Fruit fly (Drosophila melanogaster) whole organism, prepupa: ENCODE data around the gene Cby.

ENCODE experiments used
- CG10631 ChIP-seq: fragments of 200-800 bp; sonication (Bioruptor generic); optimal IDR thresholded peaks from 2 replicates; lab custom pipeline; 2016; ENCODE audit warnings: missing biosample characterization, missing genetic modification characterization
- CG10669 ChIP-seq: fragments of 200-800 bp; sonication (Bioruptor generic); optimal IDR thresholded peaks from 3 replicates; lab custom pipeline; 2018; ENCODE audit warnings: missing biosample characterization, mild to moderate bottlenecking, missing genetic modification characterization, moderate library complexity
- CG11294 ChIP-seq: fragments of 200-800 bp; sonication (Bioruptor generic); IDR thresholded peaks from 2 replicates; pipeline ENCODE4 v1.3.6; 2022; ENCODE audit warnings: missing biosample characterization, missing genetic modification characterization
- CG15336 ChIP-seq: fragments of 200-800 bp; sonication (Bioruptor generic); IDR thresholded peaks from 2 replicates; pipeline ENCODE4 v1.3.6; 2022; ENCODE audit warnings: missing biosample characterization, missing genetic modification characterization
- CG1621 ChIP-seq: fragments of 200-800 bp; sonication (Bioruptor generic); optimal IDR thresholded peaks from 3 replicates; lab custom pipeline; 2018; ENCODE audit warnings: missing biosample characterization, mild to moderate bottlenecking, missing genetic modification characterization
- CG16779 ChIP-seq: fragments of 200-800 bp; sonication (Bioruptor generic); optimal IDR thresholded peaks from 3 replicates; lab custom pipeline; 2017; ENCODE audit warnings: missing biosample characterization, mild to moderate bottlenecking, missing genetic modification characterization
- CG32006 ChIP-seq: fragments of 200-800 bp; sonication (Bioruptor generic); optimal IDR thresholded peaks from 3 replicates; lab custom pipeline; 2017; ENCODE audit warnings: missing biosample characterization, mild to moderate bottlenecking, missing genetic modification characterization
- CG34406 ChIP-seq: fragments of 200-800 bp; sonication (Bioruptor generic); optimal IDR thresholded peaks from 3 replicates; lab custom pipeline; 2016; ENCODE audit warnings: missing biosample characterization, missing genetic modification characterization
- CG3919 ChIP-seq: fragments of 200-800 bp; sonication (Bioruptor generic); optimal IDR thresholded peaks from 3 replicates; lab custom pipeline; 2016; ENCODE audit warnings: missing biosample characterization, missing genetic modification characterization
- CG4318 ChIP-seq: fragments of 200-800 bp; sonication (Bioruptor generic); optimal IDR thresholded peaks from 3 replicates; lab custom pipeline; 2017; ENCODE audit warnings: missing biosample characterization, mild to moderate bottlenecking, missing genetic modification characterization
- CG6163 ChIP-seq: fragments of 200-800 bp; sonication (Bioruptor generic); IDR thresholded peaks from 3 replicates; pipeline ENCODE4 v1.3.6; 2022; ENCODE audit warnings: missing biosample characterization, missing genetic modification characterization
- CG6276 ChIP-seq: fragments of 200-800 bp; sonication (Bioruptor generic); optimal IDR thresholded peaks from 2 replicates; lab custom pipeline; 2017; ENCODE audit warnings: missing biosample characterization, mild to moderate bottlenecking, missing genetic modification characterization
- CG6792 ChIP-seq: fragments of 200-800 bp; sonication (Bioruptor generic); optimal IDR thresholded peaks from 3 replicates; lab custom pipeline; 2016; ENCODE audit warnings: missing biosample characterization, missing genetic modification characterization
- CG6808 ChIP-seq: fragments of 200-800 bp; sonication (Bioruptor generic); optimal IDR thresholded peaks from 3 replicates; lab custom pipeline; 2017; ENCODE audit warnings: missing biosample characterization, missing genetic modification characterization, mild to moderate bottlenecking, moderate library complexity, missing genetic modification reagents
- CG6854 ChIP-seq: fragments of 200-800 bp; sonication (Bioruptor generic); optimal IDR thresholded peaks from 2 replicates; lab custom pipeline; 2017; ENCODE audit warnings: missing biosample characterization, mild to moderate bottlenecking, missing genetic modification characterization
- CG7368 ChIP-seq: fragments of 200-800 bp; sonication (Bioruptor generic); optimal IDR thresholded peaks from 3 replicates; lab custom pipeline; 2016; ENCODE audit warnings: missing biosample characterization, missing genetic modification characterization
- CG8119 ChIP-seq: fragments of 200-800 bp; sonication (Bioruptor generic); IDR thresholded peaks from 3 replicates; pipeline ENCODE4 v1.3.6; 2022; ENCODE audit warnings: missing biosample characterization, missing genetic modification characterization
- CG8632 ChIP-seq: fragments of 200-800 bp; sonication (Bioruptor generic); optimal IDR thresholded peaks from 3 replicates; lab custom pipeline; 2016; ENCODE audit warnings: missing biosample characterization, missing genetic modification characterization
- CG9139 ChIP-seq: fragments of 200-800 bp; sonication (Bioruptor generic); optimal IDR thresholded peaks from 3 replicates; lab custom pipeline; 2017; ENCODE audit warnings: missing biosample characterization, mild to moderate bottlenecking, missing genetic modification characterization
- Eip78C ChIP-seq: fragments of 200-800 bp; sonication (Bioruptor generic); peaks from one replicate; lab custom pipeline; 2016; ENCODE audit warnings: missing biosample characterization, missing genetic modification characterization
- Eip93F ChIP-seq: fragments of 200-800 bp; sonication (Bioruptor generic); optimal IDR thresholded peaks from 2 replicates; lab custom pipeline; 2016; ENCODE audit warnings: missing biosample characterization, mild to moderate bottlenecking, missing genetic modification characterization
- Ets21C ChIP-seq: fragments of 200-800 bp; sonication (Bioruptor generic); optimal IDR thresholded peaks from 3 replicates; lab custom pipeline; 2016; ENCODE audit warnings: missing biosample characterization, missing genetic modification characterization
- Gug ChIP-seq: fragments of 200-800 bp; sonication (Bioruptor generic); IDR thresholded peaks from 2 replicates; pipeline ENCODE4 v1.3.6; 2022; ENCODE audit warnings: missing biosample characterization, missing genetic modification characterization
- Hr38 ChIP-seq: sonication (Bioruptor generic); optimal IDR thresholded peaks from 2 replicates; lab custom pipeline; 2016; ENCODE audit warnings: missing biosample characterization, missing genetic modification characterization
- Hr4 ChIP-seq: fragments of 200-800 bp; sonication (Bioruptor generic); optimal IDR thresholded peaks from 3 replicates; lab custom pipeline; 2016; ENCODE audit warnings: missing biosample characterization, missing genetic modification characterization
- Lpt ChIP-seq: fragments of 200-800 bp; sonication (Bioruptor generic); optimal IDR thresholded peaks from 3 replicates; lab custom pipeline; 2016; ENCODE audit warnings: missing biosample characterization, missing genetic modification characterization
- Sox102F ChIP-seq: fragments of 200-800 bp; sonication (Bioruptor generic); optimal IDR thresholded peaks from 2 replicates; lab custom pipeline; 2016; ENCODE audit warnings: missing biosample characterization, mild to moderate bottlenecking, missing genetic modification characterization
- Sox14 ChIP-seq: fragments of 200-800 bp; sonication (Bioruptor generic); optimal IDR thresholded peaks from 3 replicates; lab custom pipeline; 2016; ENCODE audit warnings: missing biosample characterization, missing genetic modification characterization
- Sox15 ChIP-seq: fragments of 200-800 bp; sonication (Bioruptor generic); optimal IDR thresholded peaks from 3 replicates; lab custom pipeline; 2016; ENCODE audit warnings: missing biosample characterization, missing genetic modification characterization
- achi ChIP-seq: fragments of 200-800 bp; sonication (Bioruptor generic); optimal IDR thresholded peaks from 3 replicates; lab custom pipeline; 2016; ENCODE audit warnings: missing biosample characterization, missing genetic modification characterization
- acj6 ChIP-seq: fragments of 200-800 bp; sonication (Bioruptor generic); optimal IDR thresholded peaks from 3 replicates; lab custom pipeline; 2016; ENCODE audit warnings: missing biosample characterization, missing genetic modification characterization
- cyc ChIP-seq: fragments of 200-800 bp; sonication (Bioruptor generic); optimal IDR thresholded peaks from 3 replicates; lab custom pipeline; 2016; ENCODE audit warnings: missing biosample characterization, missing genetic modification characterization
- dac ChIP-seq: fragments of 200-800 bp; sonication (Bioruptor generic); optimal IDR thresholded peaks from 2 replicates; lab custom pipeline; 2017; ENCODE audit warnings: missing biosample characterization, mild to moderate bottlenecking, missing genetic modification characterization
- eg ChIP-seq: fragments of 200-800 bp; sonication (Bioruptor generic); IDR thresholded peaks from 3 replicates; pipeline ENCODE4 v1.3.6; 2022; ENCODE audit warnings: missing biosample characterization, missing genetic modification characterization
- esn ChIP-seq: fragments of 200-800 bp; sonication (Bioruptor generic); optimal IDR thresholded peaks from 2 replicates; lab custom pipeline; 2016; ENCODE audit warnings: missing biosample characterization, mild to moderate bottlenecking, missing genetic modification characterization, moderate library complexity
- fd85E ChIP-seq: fragments of 200-800 bp; sonication (Bioruptor generic); optimal IDR thresholded peaks from 3 replicates; lab custom pipeline; 2016; ENCODE audit warnings: missing biosample characterization, missing genetic modification characterization
- lz ChIP-seq: fragments of 200-800 bp; sonication (Bioruptor generic); optimal IDR thresholded peaks from 3 replicates; lab custom pipeline; 2016; ENCODE audit warnings: missing biosample characterization, missing genetic modification characterization
- spab ChIP-seq: fragments of 200-800 bp; sonication (Bioruptor generic); optimal IDR thresholded peaks from 2 replicates; lab custom pipeline; 2017; ENCODE audit warnings: missing biosample characterization, mild to moderate bottlenecking, missing genetic modification characterization, missing genetic modification reagents
- ss ChIP-seq, 2 experiments: fragments of 200-800 bp; sonication (Bioruptor generic); optimal IDR thresholded peaks; 2 replicates in 1 of 2; 3 replicates in 1 of 2; lab custom pipeline; 2017 to 2018; ENCODE audit warnings: mild to moderate bottlenecking in 2 of 2, missing biosample characterization in 2 of 2, missing genetic modification characterization in 2 of 2, moderate library complexity in 1 of 2
- svp ChIP-seq: fragments of 200-800 bp; sonication (Bioruptor generic); peaks from one replicate; lab custom pipeline; 2016; ENCODE audit warnings: missing biosample characterization, missing genetic modification characterization

The Cby gene

dm6 chr3R:21843665-21844064 lies 24.1 kb upstream of the Cby start, which contains the start of gene Gr93b:
Gene Gr93b, minus strand, starts transcription at chr3R:21843765.
- TF ChIP-seq Sox102F (GFP tag; lab: Kevin White, UChicago) (no peak), spab (no peak), CG6808 (GFP tag; lab: Kevin White, UChicago) (no peak), CG1621 (tag; lab: Kevin White, UChicago) (no peak), CG6854 (no peak), CG16779 (no peak), dac (GFP tag; lab: Kevin White, UChicago) (no peak), esn (GFP tag; lab: Kevin White, UChicago) (no peak), CG8632 (no peak), CG32006 (GFP tag; lab: Kevin White, UChicago) (no peak)

DNA sequence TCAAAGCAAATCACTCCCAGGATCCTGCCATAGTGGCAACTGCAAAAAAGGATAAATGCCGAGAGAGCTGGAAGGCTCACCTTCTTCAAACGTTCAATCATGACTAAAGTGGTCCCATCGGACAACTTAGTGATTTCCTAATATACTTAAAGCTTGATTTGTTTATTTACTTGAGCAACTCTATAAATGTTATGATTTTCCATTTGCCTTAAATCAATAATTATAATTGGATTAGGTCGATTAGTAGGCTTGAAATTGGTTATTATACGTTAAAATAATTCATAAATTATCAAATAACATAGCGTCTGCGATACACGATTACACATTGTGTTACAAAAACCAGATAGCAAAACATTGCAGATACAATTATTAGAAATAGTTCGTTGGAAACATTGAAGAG lies 22.6 kb upstream of the Cby start, which contains the start of gene Gr93c:
Gr93c (minus strand) TSS at position 101 of the 400 bp plus-strand sequence.
- no peak for TF ChIP-seq CG9139 (GFP tag; lab: Kevin White, UChicago)

DNA sequence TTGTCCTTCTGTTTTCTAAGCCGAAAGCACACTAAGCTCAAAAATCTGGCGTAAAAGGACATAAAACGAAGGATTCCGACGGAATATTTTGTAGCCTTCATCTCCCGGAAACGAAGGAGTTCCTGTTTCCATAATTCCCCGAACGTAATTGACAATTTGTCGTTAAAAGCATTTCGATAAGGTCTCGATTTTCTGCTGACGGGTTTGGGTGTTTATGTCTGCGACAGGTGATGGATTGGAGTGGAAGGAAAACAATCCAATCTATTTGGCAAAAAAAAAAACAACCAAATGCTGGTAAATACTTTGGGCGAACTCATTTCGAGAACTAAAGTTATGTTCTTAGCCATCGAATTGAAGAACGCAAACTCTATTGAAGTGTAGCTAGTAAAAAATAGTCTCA lies 21.2 kb upstream of the Cby start, which contains the start of gene Gr93d:
Gr93d (minus strand) TSS at position 101 of the 400 bp plus-strand sequence.
- TF ChIP-seq CG6792 (GFP tag; lab: Kevin White, UChicago) = no peak
- no peak for TF ChIP-seq Eip78C (GFP tag; lab: Kevin White, UChicago)
- TF ChIP-seq Eip93F (GFP tag; lab: Kevin White, UChicago) = no peak
- no peak for TF ChIP-seq Lpt (GFP tag; lab: Kevin White, UChicago)

DNA sequence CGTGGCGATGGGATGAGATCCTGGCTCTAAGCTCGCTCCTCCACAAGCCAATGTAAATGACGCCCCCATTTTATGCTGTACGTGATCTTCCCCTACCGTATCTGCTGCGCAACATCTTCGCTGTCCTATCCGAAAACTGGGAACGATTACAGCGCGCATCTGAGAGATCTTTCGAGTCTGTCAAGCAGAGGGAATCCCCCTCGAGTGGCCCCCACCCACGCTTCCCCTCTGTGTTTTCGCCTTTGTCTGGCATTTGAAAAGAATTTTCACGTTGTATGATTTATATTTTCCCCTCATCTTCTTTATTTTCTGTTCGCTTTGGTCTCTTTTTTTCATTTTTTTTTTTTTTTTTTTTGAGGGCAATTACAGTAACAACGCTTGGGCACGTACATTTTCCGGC lies 20.4 kb upstream of the Cby start:
- no peak for TF ChIP-seq Sox15
- peak; percentile 19; the same call in 1 of the 3 replicates for TF ChIP-seq CG8119 (GFP tag; lab: Robert Waterston, UW)
- TF ChIP-seq, all 60 proteins: peak for 1

dm6 chr3R:21848271-21848670 lies 19.5 kb upstream of the Cby start:
- TF ChIP-seq CG10669 (GFP tag; lab: Kevin White, UChicago) = no peak
- no peak for TF ChIP-seq Hr4 (GFP tag; lab: Kevin White, UChicago)
- TF ChIP-seq spab = no peak
- TF ChIP-seq CG7368 (GFP tag; lab: Kevin White, UChicago) = no peak
- TF ChIP-seq CG6163 (GFP tag; lab: Robert Waterston, UW) = peak; percentile 43; the same call in 1 of the 3 replicates
- 0 out of 3 replicates have a peak, but pooled peaks have one; percentile 18 for TF ChIP-seq eg (GFP tag; lab: Robert Waterston, UW)
- TF ChIP-seq Sox14 (GFP tag; lab: Kevin White, UChicago) = no peak
- TF ChIP-seq Eip78C (GFP tag; lab: Kevin White, UChicago) = peak; percentile 54
- no peak for TF ChIP-seq dac (GFP tag; lab: Kevin White, UChicago)
- no peak for TF ChIP-seq CG6276 (GFP tag; lab: Kevin White, UChicago)
- no peak for TF ChIP-seq CG32006 (GFP tag; lab: Kevin White, UChicago)
- TF ChIP-seq svp (GFP tag; lab: Kevin White, UChicago) = peak; percentile 98
- no peak for TF ChIP-seq CG15336 (GFP tag; lab: Robert Waterston, UW)
- no peak for TF ChIP-seq CG4318 (GFP tag; lab: Kevin White, UChicago)
- TF ChIP-seq Hr38 (GFP tag; lab: Kevin White, UChicago) = no peak
- TF ChIP-seq fd85E = no peak
- TF ChIP-seq, all 60 proteins: peak for 4

DNA sequence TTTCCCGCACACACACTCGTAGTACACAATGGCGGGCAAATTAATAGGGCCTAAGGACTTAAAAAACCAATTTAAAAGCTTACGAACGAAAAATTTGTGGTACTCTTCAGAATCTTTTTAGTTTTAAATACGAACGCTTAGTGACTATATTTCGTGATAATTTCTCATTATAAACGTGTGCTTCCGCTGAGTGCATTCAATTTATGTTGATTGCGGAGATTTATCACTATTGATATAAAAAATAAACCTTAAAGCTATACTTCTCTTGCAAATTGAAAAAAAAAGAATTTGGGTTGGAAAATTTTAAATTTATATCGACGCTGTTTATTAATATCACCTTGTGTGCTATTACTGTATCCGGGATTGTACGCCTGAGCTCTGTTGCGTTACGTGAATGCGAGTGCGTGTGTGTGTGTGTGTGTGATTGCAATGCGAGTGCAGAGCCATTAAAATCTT lies 18.8 kb upstream of the Cby start:
- TF ChIP-seq cyc (GFP tag; lab: Kevin White, UChicago) (peak; percentile 94), CG15336 (GFP tag; lab: Robert Waterston, UW) (peak; percentile 94), CG6808 (GFP tag; lab: Kevin White, UChicago) (peak; percentile 96), CG32006 (GFP tag; lab: Kevin White, UChicago) (peak; percentile 98), Gug (peak; percentile 88), acj6 (GFP tag; lab: Kevin White, UChicago) (peak; percentile 96), CG6792 (GFP tag; lab: Kevin White, UChicago) (peak; percentile 97), CG10631 (peak; percentile 94), CG8632 (peak; percentile 94), CG10669 (GFP tag; lab: Kevin White, UChicago) (peak; percentile 93), Eip93F (GFP tag; lab: Kevin White, UChicago) (peak; percentile 91), Ets21C (GFP tag; lab: Kevin White, UChicago) (peak; percentile 93), CG3919 (GFP tag; lab: Kevin White, UChicago) (peak; percentile 96), fd85E (peak; percentile 80), spab (peak; percentile 96), CG7368 (GFP tag; lab: Kevin White, UChicago) (peak; percentile 87), Hr38 (GFP tag; lab: Kevin White, UChicago) (peak; percentile 17), ss (GFP tag; optimal IDR thresholded peaks at IDR 0.05; lab: Kevin White, UChicago) (peak; percentile 95), CG6854 (peak; percentile 96), achi (GFP tag; lab: Kevin White, UChicago) (peak; percentile 93), CG34406 (GFP tag; lab: Kevin White, UChicago) (peak; percentile 97), lz (GFP tag; lab: Kevin White, UChicago) (peak; percentile 98), CG11294 (GFP tag; lab: Robert Waterston, UW) (peak; percentile 83)
